Worm (Caenorhabditis elegans) whole organism, L4 larva: Measurements from ENCODE around the gene T19C3.5.

Experiments used
- D1046.2 ChIP-seq: fragments of 200-800 bp; sonication (Bioruptor generic); IDR thresholded peaks from 2 replicates; pipeline ENCODE4 v1.3.6; 2022; ENCODE audit warnings: missing genetic modification characterization, missing compliant biosample characterization
- F37D6.2 ChIP-seq: sonication (generic microtip); optimal IDR thresholded peaks from 2 replicates; lab custom pipeline; 2016; ENCODE audit warnings: mild to moderate bottlenecking, missing genetic modification characterization, missing compliant biosample characterization
- F49E8.2 ChIP-seq: sonication (generic microtip); optimal IDR thresholded peaks from 2 replicates; lab custom pipeline; 2016; ENCODE audit warnings: missing compliant biosample characterization, mild to moderate bottlenecking, missing genetic modification characterization, borderline replicate concordance
- Y5F2A.4 ChIP-seq: fragments of 200-800 bp; sonication (Bioruptor generic); optimal IDR thresholded peaks from 2 replicates; lab custom pipeline; 2018; ENCODE audit warnings: mild to moderate bottlenecking, missing genetic modification characterization, missing compliant biosample characterization
- Y75B8A.6 ChIP-seq: fragments of 200-800 bp; sonication (Bioruptor generic); IDR thresholded peaks from 2 replicates; pipeline ENCODE4 v1.3.6; 2022; ENCODE audit warnings: missing genetic modification reagents, missing genetic modification characterization, missing compliant biosample characterization
- ZK546.5 ChIP-seq, 2 experiments: sonication (generic microtip); optimal IDR thresholded peaks; 2 replicates each; lab custom pipeline; 2017; ENCODE audit warnings: missing biosample characterization in 2 of 2, missing genetic modification characterization in 2 of 2
- aha-1 ChIP-seq: fragments of 150-350 bp; peaks from one replicate; lab custom pipeline; 2014; ENCODE audit warnings: missing biosample characterization, missing genetic modification characterization
- ceh-28 ChIP-seq: fragments of 150-350 bp; optimal IDR thresholded peaks from 2 replicates; lab custom pipeline; 2014; ENCODE audit warnings: missing biosample characterization, missing genetic modification reagents, missing genetic modification characterization
- ceh-32 ChIP-seq: sonication (generic microtip); optimal IDR thresholded peaks from 2 replicates; lab custom pipeline; 2016; ENCODE audit warnings: mild to moderate bottlenecking, missing genetic modification characterization, missing compliant biosample characterization; ENCODE audit not compliant: poor library complexity
- ceh-44 ChIP-seq: fragments of 200-800 bp; sonication (Bioruptor generic); IDR thresholded peaks from 2 replicates; pipeline ENCODE4 v1.3.6; 2022; ENCODE audit warnings: missing genetic modification reagents, missing genetic modification characterization, missing compliant biosample characterization
- ceh-62 ChIP-seq: sonication (generic microtip); optimal IDR thresholded peaks from 2 replicates; lab custom pipeline; 2017; ENCODE audit warnings: missing biosample characterization, missing genetic modification characterization
- ceh-82 ChIP-seq: sonication (generic microtip); optimal IDR thresholded peaks from 2 replicates; lab custom pipeline; 2017; ENCODE audit warnings: missing biosample characterization, missing genetic modification characterization
- daf-12 ChIP-seq: fragments of 150-350 bp; optimal IDR thresholded peaks from 2 replicates; lab custom pipeline; 2014; ENCODE audit warnings: missing biosample characterization, missing genetic modification reagents, missing genetic modification characterization
- daf-16 ChIP-seq, 3 experiments: sonication (generic microtip); optimal IDR thresholded peaks; 2 replicates each; lab custom pipeline; 2016 to 2017; ENCODE audit warnings: missing genetic modification characterization in 3 of 3, missing genetic modification reagents in 3 of 3, mild to moderate bottlenecking in 2 of 3, missing compliant biosample characterization in 2 of 3, missing biosample characterization in 1 of 3, moderate library complexity in 1 of 3
- daf-19 ChIP-seq: fragments of 200-800 bp; sonication (Bioruptor generic); conservative IDR thresholded peaks from 2 replicates; pipeline ENCODE4 v1.3.6; 2022; ENCODE audit warnings: missing genetic modification characterization, missing compliant biosample characterization
- dmd-6 ChIP-seq: fragments of 200-800 bp; sonication (Bioruptor generic); IDR thresholded peaks from 2 replicates; pipeline ENCODE4 v1.3.6; 2022; ENCODE audit warnings: missing genetic modification reagents, missing genetic modification characterization, missing compliant biosample characterization
- dmd-9 ChIP-seq: fragments of 200-800 bp; sonication (Bioruptor generic); IDR thresholded peaks from 2 replicates; pipeline ENCODE4 v1.3.6; 2022; ENCODE audit warnings: missing genetic modification reagents, missing genetic modification characterization, missing compliant biosample characterization
- duxl-1 ChIP-seq: sonication (generic microtip); optimal IDR thresholded peaks from 2 replicates; lab custom pipeline; 2016; ENCODE audit warnings: mild to moderate bottlenecking, missing genetic modification characterization, moderate library complexity, missing compliant biosample characterization; ENCODE audit not compliant: poor library complexity
- egl-27 ChIP-seq: sonication (generic microtip); optimal IDR thresholded peaks from 3 replicates; lab custom pipeline; 2017; ENCODE audit warnings: missing biosample characterization, missing genetic modification reagents, missing genetic modification characterization
- fkh-10 ChIP-seq: fragments of 150-350 bp; optimal IDR thresholded peaks from 2 replicates; lab custom pipeline; 2014; ENCODE audit warnings: missing biosample characterization, missing genetic modification reagents, missing genetic modification characterization
- hlh-11 ChIP-seq: fragments of 200-800 bp; sonication (Bioruptor generic); optimal IDR thresholded peaks from 2 replicates; lab custom pipeline; 2018; ENCODE audit warnings: mild to moderate bottlenecking, missing genetic modification characterization, missing compliant biosample characterization
- hlh-30 ChIP-seq: sonication (generic microtip); optimal IDR thresholded peaks from 2 replicates; lab custom pipeline; 2017; ENCODE audit warnings: antibody characterized with exemption, mild to moderate bottlenecking, missing genetic modification characterization, missing compliant biosample characterization; ENCODE audit not compliant: insufficient read depth
- lim-7 ChIP-seq: fragments of 200-800 bp; sonication (Bioruptor generic); IDR thresholded peaks from 2 replicates; pipeline ENCODE4 v1.3.6; 2022; ENCODE audit warnings: missing genetic modification characterization, missing compliant biosample characterization
- lin-13 ChIP-seq: fragments of 150-350 bp; optimal IDR thresholded peaks from 2 replicates; lab custom pipeline; 2014; ENCODE audit warnings: missing biosample characterization, missing genetic modification reagents, missing genetic modification characterization
- lin-15B ChIP-seq: fragments of 150-350 bp; sonication (generic microtip); optimal IDR thresholded peaks from 3 replicates; lab custom pipeline; 2014; ENCODE audit warnings: missing biosample characterization, missing genetic modification characterization
- lin-38 ChIP-seq: fragments of 200-800 bp; sonication (Bioruptor generic); IDR thresholded peaks from 2 replicates; pipeline ENCODE4 v1.3.6; 2022; ENCODE audit warnings: missing genetic modification reagents, missing genetic modification characterization, missing compliant biosample characterization
- lin-39 ChIP-seq: fragments of 150-350 bp; optimal IDR thresholded peaks from 2 replicates; lab custom pipeline; 2014; ENCODE audit warnings: missing biosample characterization, missing genetic modification reagents, missing genetic modification characterization
- madf-5 ChIP-seq, 2 experiments: fragments of 200-800 bp; sonication (Bioruptor generic); IDR thresholded peaks; 2 replicates each; pipeline ENCODE4 v1.3.6; 2022; ENCODE audit warnings: missing compliant biosample characterization in 2 of 2, missing genetic modification characterization in 2 of 2
- mdl-1 ChIP-seq, 2 experiments: fragments of 150-350 bp in 1 of 2; sonication (generic microtip) in 1 of 2; optimal IDR thresholded peaks; 2 replicates each; lab custom pipeline; 2014 to 2017; ENCODE audit warnings: missing biosample characterization in 2 of 2, missing genetic modification characterization in 2 of 2
- mxl-2 ChIP-seq: fragments of 200-800 bp; sonication (Bioruptor generic); conservative IDR thresholded peaks from 2 replicates; pipeline ENCODE4 v1.3.6; 2022; ENCODE audit warnings: missing genetic modification reagents, missing genetic modification characterization, missing compliant biosample characterization
- nhr-10 ChIP-seq: fragments of 150-350 bp; optimal IDR thresholded peaks from 2 replicates; lab custom pipeline; 2014; ENCODE audit warnings: missing biosample characterization, missing genetic modification characterization
- nhr-28 ChIP-seq: fragments of 150-350 bp; optimal IDR thresholded peaks from 2 replicates; lab custom pipeline; 2014; ENCODE audit warnings: missing biosample characterization, missing genetic modification characterization
- nhr-42 ChIP-seq: fragments of 200-800 bp; sonication (Bioruptor generic); IDR thresholded peaks from 2 replicates; pipeline ENCODE4 v1.3.6; 2022; ENCODE audit warnings: missing genetic modification characterization, missing compliant biosample characterization
- nhr-48 ChIP-seq: sonication (generic microtip); optimal IDR thresholded peaks from 2 replicates; lab custom pipeline; 2016; ENCODE audit warnings: mild to moderate bottlenecking, missing genetic modification characterization, missing compliant biosample characterization
- nhr-76 ChIP-seq: fragments of 150-350 bp; optimal IDR thresholded peaks from 2 replicates; lab custom pipeline; 2014; ENCODE audit warnings: missing biosample characterization, missing genetic modification characterization
- pha-4 ChIP-seq, 2 experiments: fragments of 150-350 bp in 1 of 2; fragments of 200-800 bp in 1 of 2; sonication (Bioruptor generic) in 1 of 2; IDR thresholded peaks in 1 of 2; optimal IDR thresholded peaks in 1 of 2; 2 replicates each; pipeline versions ENCODE4 v1.3.6 to Lab custom; 2014 to 2022; ENCODE audit warnings: missing genetic modification characterization in 2 of 2, missing genetic modification reagents in 2 of 2, missing biosample characterization in 1 of 2, missing compliant biosample characterization in 1 of 2
- php-3 ChIP-seq: fragments of 200-800 bp; sonication (Bioruptor generic); IDR thresholded peaks from 2 replicates; pipeline ENCODE4 v1.3.6; 2022; ENCODE audit warnings: missing genetic modification reagents, missing genetic modification characterization, missing compliant biosample characterization
- set-16 ChIP-seq: fragments of 200-800 bp; sonication (Bioruptor generic); IDR thresholded peaks from 2 replicates; pipeline ENCODE4 v1.3.6; 2022; ENCODE audit warnings: missing genetic modification reagents, missing genetic modification characterization, missing compliant biosample characterization
- skn-1 ChIP-seq: fragments of 150-350 bp; optimal IDR thresholded peaks from 2 replicates; lab custom pipeline; 2014; ENCODE audit warnings: missing biosample characterization, missing genetic modification characterization
- snpc-1.2 ChIP-seq: fragments of 200-800 bp; sonication (Bioruptor generic); IDR thresholded peaks from 2 replicates; pipeline ENCODE4 v1.3.6; 2022; ENCODE audit warnings: missing genetic modification reagents, missing genetic modification characterization, missing compliant biosample characterization
- snpc-4 ChIP-seq: fragments of 150-350 bp; optimal IDR thresholded peaks from 2 replicates; lab custom pipeline; 2014; ENCODE audit warnings: missing biosample characterization, missing genetic modification characterization
- spr-1 ChIP-seq: sonication (generic microtip); optimal IDR thresholded peaks from 2 replicates; lab custom pipeline; 2016; ENCODE audit warnings: mild to moderate bottlenecking, missing genetic modification characterization, missing compliant biosample characterization
- tag-97 ChIP-seq: fragments of 200-800 bp; sonication (Bioruptor generic); IDR thresholded peaks from 2 replicates; pipeline ENCODE4 v1.3.6; 2022; ENCODE audit warnings: missing genetic modification characterization, missing compliant biosample characterization
- unc-130 ChIP-seq: sonication (generic microtip); optimal IDR thresholded peaks from 2 replicates; lab custom pipeline; 2016; ENCODE audit warnings: missing genetic modification reagents, missing genetic modification characterization, missing compliant biosample characterization
- unc-39 ChIP-seq: sonication (generic microtip); optimal IDR thresholded peaks from 2 replicates; lab custom pipeline; 2017; ENCODE audit warnings: missing biosample characterization, missing genetic modification characterization
- unc-62 ChIP-seq, 3 experiments: fragments of 150-350 bp in 1 of 3; sonication (generic microtip); optimal IDR thresholded peaks in 2 of 3; peaks in 1 of 3; 1 replicate in 1 of 3; 2 replicates in 2 of 3; lab custom pipeline; 2014 to 2017; ENCODE audit warnings: missing biosample characterization in 3 of 3, missing genetic modification characterization in 3 of 3, missing genetic modification reagents in 3 of 3, missing genotype in 1 of 3
- vab-7 ChIP-seq: fragments of 200-800 bp; sonication (Bioruptor generic); IDR thresholded peaks from 2 replicates; pipeline ENCODE4 v1.3.6; 2022; ENCODE audit warnings: missing genetic modification reagents, missing genetic modification characterization, missing compliant biosample characterization
- zip-11 ChIP-seq: fragments of 200-800 bp; sonication (Bioruptor generic); IDR thresholded peaks from 2 replicates; pipeline ENCODE4 v1.3.6; 2022; ENCODE audit warnings: missing genetic modification characterization, missing compliant biosample characterization
- zip-2 ChIP-seq: fragments of 150-350 bp; optimal IDR thresholded peaks from 2 replicates; lab custom pipeline; 2014; ENCODE audit warnings: missing biosample characterization, missing genetic modification characterization
- ztf-7 ChIP-seq: fragments of 150-350 bp; optimal IDR thresholded peaks from 2 replicates; lab custom pipeline; 2014; ENCODE audit warnings: missing biosample characterization, missing genetic modification characterization

The T19C3.5 gene

ce11 chrIII:600316-600932, 27.3 kb downstream of the T19C3.5 start, which contains the start of gene lec-6 (continued):
- TF ChIP-seq nhr-76 (tag; lab: Kevin White, UChicago): no peak
- no peak for TF ChIP-seq F49E8.2 (tag; lab: Kevin White, UChicago)
- TF ChIP-seq dmd-9 (GFP tag; lab: Robert Waterston, UW): no peak
- no peak for TF ChIP-seq tag-97
- no peak for TF ChIP-seq ztf-7 (tag; lab: Kevin White, UChicago)
- TF ChIP-seq unc-62 (GFP tag; optimal IDR thresholded peaks at IDR 0.05 in 1 of 2; lab: Kevin White, UChicago): peak; percentile 74 to 78
- TF ChIP-seq unc-62 (tag; optimal IDR thresholded peaks at IDR 0.05; lab: Kevin White, UChicago): no peak
- TF ChIP-seq unc-130 (GFP tag; lab: Kevin White, UChicago): no peak
- TF ChIP-seq ceh-32 (tag; lab: Kevin White, UChicago): no peak
- peak in 1 of 2 experiments; percentile 96 for TF ChIP-seq daf-16 (GFP tag; optimal IDR thresholded peaks at IDR 0.05; lab: Kevin White, UChicago)
- TF ChIP-seq daf-16 (tag; optimal IDR thresholded peaks at IDR 0.05; lab: Kevin White, UChicago): peak; percentile 100
- no peak for TF ChIP-seq F37D6.2 (tag; lab: Kevin White, UChicago)
- no peak for TF ChIP-seq lin-39 (tag; lab: Kevin White, UChicago)
- no peak for TF ChIP-seq skn-1 (tag; lab: Kevin White, UChicago)
- TF ChIP-seq duxl-1 (tag; lab: Kevin White, UChicago): no peak
- peak; percentile 59 for TF ChIP-seq pha-4 (GFP tag; IDR thresholded peaks at IDR 0.05; lab: Robert Waterston, UW)
- peak; percentile 79 for TF ChIP-seq pha-4 (tag; optimal IDR thresholded peaks at IDR 0.05; lab: Kevin White, UChicago)
- no peak for TF ChIP-seq snpc-4 (tag; lab: Kevin White, UChicago)
- TF ChIP-seq hlh-30 (tag; lab: Kevin White, UChicago): peak; percentile 60
- TF ChIP-seq ceh-62 (tag; lab: Kevin White, UChicago): no peak
- TF ChIP-seq fkh-10 (GFP tag; lab: Kevin White, UChicago): no peak
- no peak for TF ChIP-seq daf-12 (tag; lab: Kevin White, UChicago)
- TF ChIP-seq madf-5 (GFP tag; IDR thresholded peaks at IDR 0.05; lab: Robert Waterston, UW): no peak
- TF ChIP-seq nhr-48 (tag; lab: Kevin White, UChicago): peak; percentile 90
- peak; percentile 89 for TF ChIP-seq php-3 (GFP tag; lab: Robert Waterston, UW)
- peak; percentile 73 for TF ChIP-seq nhr-28 (tag; lab: Kevin White, UChicago)
- TF ChIP-seq mdl-1 (tag; optimal IDR thresholded peaks at IDR 0.05; lab: Kevin White, UChicago): peak in 1 of 2 experiments; percentile 8
- no peak for TF ChIP-seq daf-19
- no peak for TF ChIP-seq Y5F2A.4
- no peak for TF ChIP-seq lin-15B (tag; lab: Kevin White, UChicago)
- TF ChIP-seq unc-39 (tag; lab: Kevin White, UChicago): no peak
- no peak for TF ChIP-seq ceh-44 (GFP tag; lab: Robert Waterston, UW)
- TF ChIP-seq D1046.2: no peak
- no peak for TF ChIP-seq mxl-2 (GFP tag; lab: Robert Waterston, UW)
- no peak for TF ChIP-seq spr-1 (tag; lab: Kevin White, UChicago)
- 0 out of 2 replicates have a peak, but pooled peaks have one; percentile 0 for TF ChIP-seq set-16 (GFP tag; lab: Robert Waterston, UW)
- TF ChIP-seq ceh-28: no peak
- no peak for TF ChIP-seq egl-27 (tag; lab: Kevin White, UChicago)
- no peak for TF ChIP-seq ZK546.5 (tag; optimal IDR thresholded peaks at IDR 0.05; lab: Kevin White, UChicago)
- 0 out of 2 replicates have a peak, but pooled peaks have one; percentile 29 for TF ChIP-seq lin-38 (GFP tag; lab: Robert Waterston, UW)
- TF ChIP-seq aha-1 (tag; lab: Kevin White, UChicago): no peak
- TF ChIP-seq nhr-10 (tag; lab: Kevin White, UChicago): peak; percentile 12
- no peak for TF ChIP-seq zip-2 (tag; lab: Kevin White, UChicago)
- no peak for TF ChIP-seq ceh-82
- TF ChIP-seq snpc-1.2: no peak
- TF ChIP-seq dmd-6: peak; percentile 88
- no peak for TF ChIP-seq nhr-42 (GFP tag; lab: Robert Waterston, UW)
- TF ChIP-seq lin-13 (GFP tag; lab: Kevin White, UChicago): peak; percentile 6
- TF ChIP-seq lim-7 (GFP tag; lab: Robert Waterston, UW): no peak
- no peak for TF ChIP-seq zip-11
- TF ChIP-seq hlh-11 (tag; lab: Kevin White, UChicago): peak; percentile 91
- TF ChIP-seq vab-7: no peak
- 0 out of 2 replicates have a peak, but pooled peaks have one; percentile 44 for TF ChIP-seq Y75B8A.6 (GFP tag; lab: Robert Waterston, UW)
